ENCODE assay signal across 5 fruit fly cellular contexts in genomic region chr3R:29861432-29862249, dm6.
TF ChIP-seq lines count a peak whose summit lies in the region.

CG15514 (minus strand) TSS chr3R:29861494.
RpS8 (plus strand) TSS chr3R:29861582.

- TF ChIP-seq CTCF in whole organism, embryonic (GFP tag; optimal IDR thresholded peaks at IDR 0.05; lab: Kevin White, UChicago), result peak; percentile 3

TF ChIP-seq in whole organism, adult, 20 proteins besides CTCF, POLR2A, EP300 and RAD21 (continues in another document):
- TF ChIP-seq CG11617 (GFP tag; optimal IDR thresholded peaks at IDR 0.05; lab: Kevin White, UChicago) (peak; percentile 85), pad (GFP tag; optimal IDR thresholded peaks at IDR 0.05; lab: Kevin White, UChicago) (peak; percentile 70), CG1620 (GFP tag; optimal IDR thresholded peaks at IDR 0.05; lab: Kevin White, UChicago) (peak; percentile 41), toe (GFP tag; optimal IDR thresholded peaks at IDR 0.05; lab: Kevin White, UChicago) (no peak), Mnt (GFP tag; optimal IDR thresholded peaks at IDR 0.05; lab: Kevin White, UChicago) (peak; percentile 90), cnc (optimal IDR thresholded peaks at IDR 0.05; lab: Kevin White, UChicago) (no peak), CG14711 (tag; optimal IDR thresholded peaks at IDR 0.05; lab: Kevin White, UChicago) (peak; percentile 41), Clk (GFP tag; optimal IDR thresholded peaks at IDR 0.05; lab: Kevin White, UChicago) (peak; percentile 6), cic (GFP tag; optimal IDR thresholded peaks at IDR 0.05; lab: Kevin White, UChicago) (peak; percentile 4), CG7045 (GFP tag; optimal IDR thresholded peaks at IDR 0.05; lab: Kevin White, UChicago) (peak; percentile 66), CG7101 (tag; optimal IDR thresholded peaks at IDR 0.05; lab: Kevin White, UChicago) (peak; percentile 77), Crg-1 (GFP tag; optimal IDR thresholded peaks at IDR 0.05; lab: Kevin White, UChicago) (peak; percentile 57), CG33017 (tag; optimal IDR thresholded peaks at IDR 0.05; lab: Kevin White, UChicago) (peak; percentile 79), ovo (GFP tag; optimal IDR thresholded peaks at IDR 0.05; lab: Kevin White, UChicago) (peak; percentile 70), bab1 (GFP tag; optimal IDR thresholded peaks at IDR 0.05; lab: Kevin White, UChicago) (peak; percentile 51), CG12768 (GFP tag; optimal IDR thresholded peaks at IDR 0.05; lab: Kevin White, UChicago) (peak; percentile 63), tj (GFP tag; optimal IDR thresholded peaks at IDR 0.05; lab: Kevin White, UChicago) (peak; percentile 38), CG5204 (GFP tag; optimal IDR thresholded peaks at IDR 0.05; lab: Kevin White, UChicago) (no peak)

TF ChIP-seq in whole organism, embryonic, 481 proteins besides CTCF, POLR2A, EP300 and RAD21 (continues in another document):
- TF ChIP-seq NC2α (GFP tag; optimal IDR thresholded peaks at IDR 0.05; lab: Kevin White, UChicago) (no peak), CG17912 (GFP tag; optimal IDR thresholded peaks at IDR 0.05; lab: Kevin White, UChicago) (peak; percentile 63), Eip74EF (GFP tag; optimal IDR thresholded peaks at IDR 0.05; lab: Kevin White, UChicago) (no peak), Fer1 (GFP tag; optimal IDR thresholded peaks at IDR 0.05; lab: Kevin White, UChicago) (peak; percentile 65), YL-1 (GFP tag; optimal IDR thresholded peaks at IDR 0.05; lab: Kevin White, UChicago) (peak; percentile 96), tll (GFP tag; optimal IDR thresholded peaks at IDR 0.05; lab: Kevin White, UChicago) (no peak), sqz (GFP tag; optimal IDR thresholded peaks at IDR 0.05; lab: Kevin White, UChicago) (no peak), CG1602 (GFP tag; optimal IDR thresholded peaks at IDR 0.05; lab: Kevin White, UChicago) (peak; percentile 18), zfh1 (GFP tag; IDR thresholded peaks at IDR 0.05; lab: Robert Waterston, UW) (peak; percentile 64; the same call in 2 of the 3 replicates), Hey (tag; optimal IDR thresholded peaks at IDR 0.05; lab: Kevin White, UChicago) (no peak), D (optimal IDR thresholded peaks at IDR 0.05; lab: Kevin White, UChicago) (no peak), D (GFP tag; optimal IDR thresholded peaks at IDR 0.05; lab: Kevin White, UChicago) (peak; percentile 29), CG8089 (GFP tag; optimal IDR thresholded peaks at IDR 0.05; lab: Kevin White, UChicago) (no peak), Pdp1 (GFP tag; optimal IDR thresholded peaks at IDR 0.05; lab: Kevin White, UChicago) (peak in 1 of 2 experiments; percentile 41), sd (tag; optimal IDR thresholded peaks at IDR 0.05; lab: Kevin White, UChicago) (no peak), Camta (GFP tag; optimal IDR thresholded peaks at IDR 0.05; lab: Kevin White, UChicago) (peak; percentile 24), CG2889 (GFP tag; IDR thresholded peaks at IDR 0.05; lab: Robert Waterston, UW) (no peak), CG15601 (tag; optimal IDR thresholded peaks at IDR 0.05; lab: Kevin White, UChicago) (peak; percentile 71), CG3995 (GFP tag; optimal IDR thresholded peaks at IDR 0.05; lab: Kevin White, UChicago) (peak; percentile 69)

TF ChIP-seq in whole organism, prepupa, 60 proteins besides CTCF, POLR2A, EP300 and RAD21 (continues in another document):
- peak; percentile 45 for TF ChIP-seq CG11762 (GFP tag; optimal IDR thresholded peaks at IDR 0.05; lab: Kevin White, UChicago; ENCODE audit: insufficient read depth)
- peak; percentile 66 for TF ChIP-seq CG6163 (GFP tag; IDR thresholded peaks at IDR 0.05; lab: Robert Waterston, UW)
- TF ChIP-seq CG16779 (tag; optimal IDR thresholded peaks at IDR 0.05; lab: Kevin White, UChicago), result no peak
- TF ChIP-seq dac (GFP tag; optimal IDR thresholded peaks at IDR 0.05; lab: Kevin White, UChicago), result no peak
- peak; percentile 43 for TF ChIP-seq CG6792 (GFP tag; optimal IDR thresholded peaks at IDR 0.05; lab: Kevin White, UChicago)
- TF ChIP-seq CG6854 (GFP tag; optimal IDR thresholded peaks at IDR 0.05; lab: Kevin White, UChicago), result peak; percentile 49
- TF ChIP-seq Hr38 (GFP tag; optimal IDR thresholded peaks at IDR 0.05; lab: Kevin White, UChicago), result no peak
- no peak for TF ChIP-seq dsx (GFP tag; optimal IDR thresholded peaks at IDR 0.05; lab: Kevin White, UChicago; ENCODE audit: poor library complexity, severe bottlenecking)
- TF ChIP-seq Blimp-1 (GFP tag; optimal IDR thresholded peaks at IDR 0.05; lab: Kevin White, UChicago), result peak; percentile 50
- TF ChIP-seq Ets21C (GFP tag; optimal IDR thresholded peaks at IDR 0.05; lab: Kevin White, UChicago), result no peak
- TF ChIP-seq Sox15 (GFP tag; optimal IDR thresholded peaks at IDR 0.05; lab: Kevin White, UChicago), result no peak
- no peak for TF ChIP-seq Sox102F (GFP tag; optimal IDR thresholded peaks at IDR 0.05; lab: Kevin White, UChicago)
- peak; percentile 14 for TF ChIP-seq Hr39 (GFP tag; optimal IDR thresholded peaks at IDR 0.05; lab: Kevin White, UChicago)
- peak in 1 of 2 experiments; percentile 17 for TF ChIP-seq salr (GFP tag; optimal IDR thresholded peaks at IDR 0.05; lab: Kevin White, UChicago)
- peak; percentile 79 for TF ChIP-seq Eip78C (GFP tag; lab: Kevin White, UChicago)
- TF ChIP-seq CG34406 (GFP tag; optimal IDR thresholded peaks at IDR 0.05; lab: Kevin White, UChicago), result peak; percentile 11
- TF ChIP-seq Eip75B (GFP tag; optimal IDR thresholded peaks at IDR 0.05; lab: Kevin White, UChicago), result no peak
- no peak for TF ChIP-seq pdm3 (GFP tag; optimal IDR thresholded peaks at IDR 0.05; lab: Kevin White, UChicago)
- peak; percentile 72 for TF ChIP-seq Ets96B (tag; optimal IDR thresholded peaks at IDR 0.05; lab: Kevin White, UChicago)

TF ChIP-seq in whole organism, pupa, 21 proteins besides CTCF, POLR2A, EP300 and RAD21:
- peak; percentile 48 for TF ChIP-seq CG8301 (tag; optimal IDR thresholded peaks at IDR 0.05; lab: Kevin White, UChicago)
- TF ChIP-seq CG4496 (GFP tag; IDR thresholded peaks at IDR 0.05; lab: Robert Waterston, UW), result peak; percentile 54; the same call in 2 of the 3 replicates
- peak; percentile 33 for TF ChIP-seq CG9948 (tag; optimal IDR thresholded peaks at IDR 0.05; lab: Kevin White, UChicago)
- TF ChIP-seq CG34367 (tag; optimal IDR thresholded peaks at IDR 0.05; lab: Kevin White, UChicago), result peak; percentile 29
- TF ChIP-seq Snoo (tag; optimal IDR thresholded peaks at IDR 0.05; lab: Kevin White, UChicago), result peak; percentile 74
- TF ChIP-seq rn (GFP tag; IDR thresholded peaks at IDR 0.05; lab: Robert Waterston, UW), result no peak
- peak; percentile 27 for TF ChIP-seq CG15710 (tag; optimal IDR thresholded peaks at IDR 0.05; lab: Kevin White, UChicago)
- no peak for TF ChIP-seq gl (tag; optimal IDR thresholded peaks at IDR 0.05; lab: Kevin White, UChicago)
- TF ChIP-seq CG32121 (GFP tag; IDR thresholded peaks at IDR 0.05; lab: Robert Waterston, UW), result peak; percentile 29; the same call in 1 of the 2 replicates
- TF ChIP-seq CG10348 (GFP tag; IDR thresholded peaks at IDR 0.05; lab: Robert Waterston, UW), result no peak
- TF ChIP-seq CG17806 (tag; optimal IDR thresholded peaks at IDR 0.05; lab: Kevin White, UChicago), result peak; percentile 64
- TF ChIP-seq Ets98B (GFP tag; IDR thresholded peaks at IDR 0.05; lab: Robert Waterston, UW), result no peak
- peak; percentile 72 for TF ChIP-seq CG8159 (tag; optimal IDR thresholded peaks at IDR 0.05; lab: Kevin White, UChicago)

TF ChIP-seq in whole organism, wandering third instar larva, 38 proteins besides CTCF, POLR2A, EP300 and RAD21 (continues in another document):
- no peak for TF ChIP-seq usp (GFP tag; optimal IDR thresholded peaks at IDR 0.05; lab: Kevin White, UChicago)
- TF ChIP-seq fru (GFP tag; optimal IDR thresholded peaks at IDR 0.05; lab: Kevin White, UChicago), result no peak
- no peak for TF ChIP-seq Vsx2 (GFP tag; optimal IDR thresholded peaks at IDR 0.05; lab: Kevin White, UChicago; ENCODE audit: partially characterized antibody)
- TF ChIP-seq sage (GFP tag; optimal IDR thresholded peaks at IDR 0.05; lab: Kevin White, UChicago), result no peak
- no peak for TF ChIP-seq CG32264 (GFP tag; optimal IDR thresholded peaks at IDR 0.05; lab: Kevin White, UChicago)
- no peak for TF ChIP-seq dmrt93B (GFP tag; optimal IDR thresholded peaks at IDR 0.05; lab: Kevin White, UChicago)
- TF ChIP-seq Rel (GFP tag; optimal IDR thresholded peaks at IDR 0.05; lab: Kevin White, UChicago), result no peak
- TF ChIP-seq Rel (tag; optimal IDR thresholded peaks at IDR 0.05; lab: Kevin White, UChicago), result peak; percentile 30
- no peak for TF ChIP-seq tai (GFP tag; optimal IDR thresholded peaks at IDR 0.05; lab: Kevin White, UChicago)
- no peak for TF ChIP-seq lola (GFP tag; optimal IDR thresholded peaks at IDR 0.05; lab: Kevin White, UChicago)
- TF ChIP-seq ey (GFP tag; optimal IDR thresholded peaks at IDR 0.05; lab: Kevin White, UChicago), result peak; percentile 27
- no peak for TF ChIP-seq jim (GFP tag; optimal IDR thresholded peaks at IDR 0.05; lab: Kevin White, UChicago)
- TF ChIP-seq dl (GFP tag; optimal IDR thresholded peaks at IDR 0.05; lab: Kevin White, UChicago; ENCODE audit: insufficient read depth in 1 of 2, partially characterized antibody in 2 of 2), result no peak
- no peak for TF ChIP-seq Abd-B (GFP tag; optimal IDR thresholded peaks at IDR 0.05; lab: Kevin White, UChicago)
- peak; percentile 61 for TF ChIP-seq Sp1 (GFP tag; optimal IDR thresholded peaks at IDR 0.05; lab: Kevin White, UChicago)
- no peak for TF ChIP-seq pan (optimal IDR thresholded peaks at IDR 0.05; lab: Kevin White, UChicago)
- TF ChIP-seq CrebA (GFP tag; optimal IDR thresholded peaks at IDR 0.05; lab: Kevin White, UChicago; ENCODE audit: borderline replicate concordance), result no peak
- TF ChIP-seq N (GFP tag; optimal IDR thresholded peaks at IDR 0.05; lab: Kevin White, UChicago), result no peak
- no peak for TF ChIP-seq Dfd (GFP tag; optimal IDR thresholded peaks at IDR 0.05; lab: Kevin White, UChicago)
- no peak for TF ChIP-seq Hnf4 (GFP tag; optimal IDR thresholded peaks at IDR 0.05; lab: Kevin White, UChicago)
- peak; percentile 75 for TF ChIP-seq CG9705 (GFP tag; optimal IDR thresholded peaks at IDR 0.05; lab: Kevin White, UChicago)
- TF ChIP-seq Dif (GFP tag; optimal IDR thresholded peaks at IDR 0.05; lab: Kevin White, UChicago; ENCODE audit: partially characterized antibody), result no peak
- TF ChIP-seq h (GFP tag; optimal IDR thresholded peaks at IDR 0.05; lab: Kevin White, UChicago), result peak; percentile 47
- peak; percentile 63 for TF ChIP-seq OdsH (GFP tag; optimal IDR thresholded peaks at IDR 0.05; lab: Kevin White, UChicago)
- peak; percentile 44 for TF ChIP-seq psq (GFP tag; optimal IDR thresholded peaks at IDR 0.05; lab: Kevin White, UChicago)
- no peak for TF ChIP-seq Mio (GFP tag; optimal IDR thresholded peaks at IDR 0.05; lab: Kevin White, UChicago)
- peak in 1 of 2 experiments; percentile 60 for TF ChIP-seq foxo (GFP tag; optimal IDR thresholded peaks at IDR 0.05; lab: Kevin White, UChicago)
- no peak for TF ChIP-seq woc (GFP tag; optimal IDR thresholded peaks at IDR 0.05; lab: Kevin White, UChicago)
- TF ChIP-seq Hr78 (GFP tag; optimal IDR thresholded peaks at IDR 0.05; lab: Kevin White, UChicago), result no peak
- TF ChIP-seq rgr (GFP tag; optimal IDR thresholded peaks at IDR 0.05; lab: Kevin White, UChicago), result peak; percentile 64
